Fruit fly (Drosophila melanogaster): ENCODE measurements around the gene Tpr2.

DNA sequence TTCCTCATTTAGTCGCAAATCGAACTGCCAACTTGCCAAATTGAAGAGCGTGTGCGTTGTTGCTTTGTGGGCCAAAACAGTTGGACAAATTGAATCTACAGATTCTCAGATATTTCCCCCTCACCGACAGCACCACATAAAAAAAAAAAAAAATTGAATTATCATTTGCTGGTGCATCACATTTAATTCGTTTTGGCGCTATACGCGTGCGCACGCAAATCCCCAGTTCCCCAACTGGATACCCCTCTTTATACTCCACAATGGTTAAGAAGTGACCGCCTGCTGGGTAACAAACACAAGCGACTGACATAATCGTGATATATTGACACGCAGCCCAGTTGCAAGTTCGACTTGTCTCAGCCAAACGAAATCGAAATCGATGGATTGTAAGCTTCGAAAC is 33.0 kb upstream of the Tpr2 start:
- no peak for TF ChIP-seq CG8478 (optimal IDR thresholded peaks at IDR 0.05)
- no peak for TF ChIP-seq psq (optimal IDR thresholded peaks at IDR 0.05)
- no peak for TF ChIP-seq usp (GFP tag; optimal IDR thresholded peaks at IDR 0.05)
- TF ChIP-seq Dll (optimal IDR thresholded peaks at IDR 0.05), result no peak
- no peak for TF ChIP-seq pan (optimal IDR thresholded peaks at IDR 0.05)
